Worm (Caenorhabditis elegans): ENCODE data around the gene Y81B9A.3.

Gene Y81B9A.3

DNA sequence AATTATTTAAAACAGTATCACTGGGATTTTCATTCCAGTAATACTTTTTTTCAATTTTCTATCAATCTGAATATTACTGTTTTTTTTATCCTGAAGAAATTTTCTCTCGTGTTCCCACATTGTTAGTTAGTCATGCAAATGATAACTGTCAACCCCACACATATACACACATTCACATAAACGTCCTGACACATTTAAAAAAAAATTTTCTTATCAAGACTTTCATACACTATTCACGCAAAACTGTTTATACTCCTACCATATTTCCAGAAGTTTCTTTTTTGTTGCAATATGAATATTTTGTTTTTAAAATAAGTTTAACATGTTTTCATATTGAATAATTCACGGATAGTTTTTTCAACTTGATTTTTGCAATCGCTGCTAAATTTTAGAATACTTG is 26.3 kb downstream of the Y81B9A.3 start:
- no peak for TF ChIP-seq lin-13 (GFP tag; optimal IDR thresholded peaks at IDR 0.05)
- peak; percentile 74 for TF ChIP-seq fos-1 (tag; optimal IDR thresholded peaks at IDR 0.05)
- no peak for TF ChIP-seq R02D3.7 (tag; optimal IDR thresholded peaks at IDR 0.05)
- no peak for TF ChIP-seq nhr-25 (tag; optimal IDR thresholded peaks at IDR 0.05)
- TF ChIP-seq blmp-1 (tag; optimal IDR thresholded peaks at IDR 0.05; ENCODE audit: insufficient read depth) = no peak
- no peak for TF ChIP-seq skn-1 (tag; optimal IDR thresholded peaks at IDR 0.05)

DNA sequence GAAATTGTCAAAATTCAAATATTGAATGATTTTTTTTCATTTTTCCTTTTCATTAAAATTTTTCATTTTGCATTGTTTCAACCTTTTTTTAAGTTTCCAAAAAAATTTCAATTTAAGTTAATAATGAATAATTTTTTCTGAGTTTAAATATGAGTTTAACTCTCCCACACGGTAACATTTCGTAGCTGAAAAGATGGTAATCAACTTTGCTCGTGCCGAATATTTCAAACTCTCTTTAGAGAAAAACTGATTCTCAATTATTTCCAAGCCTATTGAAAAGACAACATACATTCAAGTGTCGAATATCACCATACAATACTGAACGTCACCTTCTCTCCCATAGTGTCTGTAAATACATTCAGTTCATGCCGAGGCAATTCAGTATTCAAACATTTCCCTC is 26.7 kb downstream of the Y81B9A.3 start:
- TF ChIP-seq dmd-4 (tag; optimal IDR thresholded peaks at IDR 0.05) = no peak
- no peak for TF ChIP-seq lin-11 (tag; optimal IDR thresholded peaks at IDR 0.05)
- TF ChIP-seq mab-5 (tag; optimal IDR thresholded peaks at IDR 0.05) = no peak
- no peak for TF ChIP-seq ZK546.5 (tag; optimal IDR thresholded peaks at IDR 0.05)
- TF ChIP-seq ztf-11 (tag; optimal IDR thresholded peaks at IDR 0.05) = no peak
- TF ChIP-seq lin-39 (tag; optimal IDR thresholded peaks at IDR 0.05) = no peak
- no peak for TF ChIP-seq mbf-1 (tag; optimal IDR thresholded peaks at IDR 0.05)
- no peak for TF ChIP-seq nhr-237 (tag; optimal IDR thresholded peaks at IDR 0.05)
- no peak for TF ChIP-seq snpc-4 (tag; optimal IDR thresholded peaks at IDR 0.05)
- no peak for TF ChIP-seq sem-4 (tag; optimal IDR thresholded peaks at IDR 0.05)
- no peak for TF ChIP-seq lin-13 (GFP tag; optimal IDR thresholded peaks at IDR 0.05)
- no peak for TF ChIP-seq C34F6.9 (tag; optimal IDR thresholded peaks at IDR 0.05)
- TF ChIP-seq skn-1 (tag; optimal IDR thresholded peaks at IDR 0.05) = no peak
- TF ChIP-seq F13H6.1 (tag; optimal IDR thresholded peaks at IDR 0.05) = no peak

DNA sequence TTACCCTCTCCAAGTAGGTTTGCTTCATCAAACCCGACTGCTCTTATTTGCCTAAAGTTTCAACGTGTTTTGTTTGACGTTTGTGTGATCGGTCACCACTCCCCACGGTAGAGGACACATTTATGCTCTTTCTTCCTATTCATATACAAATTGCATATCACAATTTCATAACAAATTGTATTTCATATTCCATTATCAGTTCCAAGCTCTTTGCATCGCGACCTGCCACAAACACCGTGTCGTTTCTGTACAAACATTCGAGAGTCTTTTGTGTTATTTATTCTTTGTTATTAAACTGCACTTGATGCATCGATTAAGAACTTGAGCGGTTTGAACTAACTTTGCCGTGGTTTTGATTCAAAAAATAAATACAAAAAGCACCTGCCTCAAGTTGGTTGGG is 27.8 kb downstream of the Y81B9A.3 start:
- TF ChIP-seq F13H6.1 (tag; optimal IDR thresholded peaks at IDR 0.05) = peak; percentile 31
- no peak for TF ChIP-seq mab-5 (tag; optimal IDR thresholded peaks at IDR 0.05)
- TF ChIP-seq nhr-6 (tag; optimal IDR thresholded peaks at IDR 0.05) = no peak
- no peak for TF ChIP-seq nhr-21 (tag; optimal IDR thresholded peaks at IDR 0.05)
- TF ChIP-seq C34F6.9 (tag; optimal IDR thresholded peaks at IDR 0.05) = no peak
- TF ChIP-seq nhr-23 (tag; optimal IDR thresholded peaks at IDR 0.05) = no peak
- TF ChIP-seq ama-1 (optimal IDR thresholded peaks at IDR 0.05) = no peak
- TF ChIP-seq Y55F3AM.14 (GFP tag; optimal IDR thresholded peaks at IDR 0.05) = no peak
- TF ChIP-seq R02D3.7 (tag; optimal IDR thresholded peaks at IDR 0.05) = no peak
- no peak for TF ChIP-seq unc-39 (tag; optimal IDR thresholded peaks at IDR 0.05)
- no peak for TF ChIP-seq peb-1 (tag; optimal IDR thresholded peaks at IDR 0.05)
- no peak for TF ChIP-seq nhr-237 (tag; optimal IDR thresholded peaks at IDR 0.05)
- TF ChIP-seq lsy-2 (tag; optimal IDR thresholded peaks at IDR 0.05) = no peak
- TF ChIP-seq fos-1 (tag; optimal IDR thresholded peaks at IDR 0.05) = peak; percentile 63
- no peak for TF ChIP-seq zag-1 (tag; optimal IDR thresholded peaks at IDR 0.05)
- TF ChIP-seq nhr-12 (tag; optimal IDR thresholded peaks at IDR 0.05) = no peak
- TF ChIP-seq nhr-25 (tag; optimal IDR thresholded peaks at IDR 0.05) = no peak
- TF ChIP-seq nhr-129 (tag; optimal IDR thresholded peaks at IDR 0.05) = no peak
- TF ChIP-seq sma-9 (GFP tag; optimal IDR thresholded peaks at IDR 0.05) = peak; percentile 26
- TF ChIP-seq sma-9 (tag; optimal IDR thresholded peaks at IDR 0.05) = no peak
- no peak for TF ChIP-seq aly-2 (tag; optimal IDR thresholded peaks at IDR 0.05)
- TF ChIP-seq ceh-82 (tag; optimal IDR thresholded peaks at IDR 0.05) = no peak
- peak; percentile 23 for TF ChIP-seq gmeb-1 (tag; optimal IDR thresholded peaks at IDR 0.05)
- no peak for TF ChIP-seq snpc-4 (tag; optimal IDR thresholded peaks at IDR 0.05)

DNA sequence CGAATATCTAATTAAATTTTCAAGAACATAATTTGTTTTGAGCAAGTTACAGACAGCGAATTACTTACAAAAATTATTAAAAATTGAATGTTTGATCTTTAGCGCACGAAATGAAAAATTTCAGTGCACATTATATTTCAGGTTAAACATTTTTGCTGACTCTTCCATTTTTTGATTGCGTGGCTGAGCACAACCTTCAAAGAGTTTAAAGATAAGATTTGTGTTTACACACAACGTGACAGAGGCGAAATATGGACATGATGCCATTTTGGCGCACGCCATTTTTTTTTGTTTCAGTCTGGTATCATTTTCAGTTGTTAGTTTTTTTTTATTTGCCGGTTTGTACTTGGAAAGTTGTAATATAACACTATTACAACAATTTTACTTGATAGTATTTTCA is 30.4 kb downstream of the Y81B9A.3 start:
- no peak for TF ChIP-seq snpc-4 (tag; optimal IDR thresholded peaks at IDR 0.05)
- no peak for TF ChIP-seq unc-55 (GFP tag; optimal IDR thresholded peaks at IDR 0.05)
- peak; percentile 64 for TF ChIP-seq crh-2 (tag; optimal IDR thresholded peaks at IDR 0.05)
- TF ChIP-seq fos-1 (tag; optimal IDR thresholded peaks at IDR 0.05) = peak; percentile 91
- TF ChIP-seq sma-9 (GFP tag; optimal IDR thresholded peaks at IDR 0.05) = peak; percentile 38
- no peak for TF ChIP-seq sma-9 (tag; optimal IDR thresholded peaks at IDR 0.05)

DNA sequence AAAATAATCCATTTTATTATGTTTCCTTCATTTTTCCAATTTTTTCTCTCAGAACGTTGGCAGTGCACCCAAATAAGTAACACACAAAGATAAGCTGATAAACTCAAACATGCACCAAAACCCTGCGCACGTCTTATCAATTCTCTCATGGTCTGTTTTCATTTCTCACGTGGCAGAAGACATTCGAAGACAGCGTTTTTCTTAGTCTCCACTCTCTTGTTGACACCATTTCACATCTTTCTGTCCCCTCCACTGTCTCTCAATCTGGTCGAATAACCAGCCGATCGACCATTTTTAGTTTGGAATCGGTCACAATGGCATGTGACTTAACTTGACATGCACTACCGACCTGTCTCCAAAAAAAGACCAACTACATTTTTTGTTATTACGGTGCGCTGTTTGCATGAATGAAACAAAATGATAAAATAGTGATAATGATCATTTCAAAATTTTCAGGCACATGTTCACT is 31.7 kb downstream of the Y81B9A.3 start, which contains the start of gene C35B8.3:
Gene C35B8.3 (plus strand): TSS at position 51 of the 469 bp plus-strand sequence.
- no peak for TF ChIP-seq skn-1 (tag; optimal IDR thresholded peaks at IDR 0.05)
- TF ChIP-seq snpc-4 (tag; optimal IDR thresholded peaks at IDR 0.05) = no peak
- no peak for TF ChIP-seq ZK546.5 (tag; optimal IDR thresholded peaks at IDR 0.05)
- no peak for TF ChIP-seq mab-5 (tag; optimal IDR thresholded peaks at IDR 0.05)
- peak; percentile 56 for TF ChIP-seq gmeb-1 (tag; optimal IDR thresholded peaks at IDR 0.05)
- TF ChIP-seq Y55F3AM.14 (GFP tag; optimal IDR thresholded peaks at IDR 0.05) = peak; percentile 65
- TF ChIP-seq fos-1 (tag; optimal IDR thresholded peaks at IDR 0.05) = peak; percentile 61
- peak; percentile 47 for TF ChIP-seq nhr-6 (tag; optimal IDR thresholded peaks at IDR 0.05)
- no peak for TF ChIP-seq nhr-77 (tag; optimal IDR thresholded peaks at IDR 0.05)
- no peak for TF ChIP-seq lin-39 (tag; optimal IDR thresholded peaks at IDR 0.05)
- TF ChIP-seq elt-3 (tag; optimal IDR thresholded peaks at IDR 0.05) = no peak
- peak; percentile 67 for TF ChIP-seq nhr-21 (tag; optimal IDR thresholded peaks at IDR 0.05)
- no peak for TF ChIP-seq ceh-16 (tag; optimal IDR thresholded peaks at IDR 0.05)
- peak; percentile 7 for TF ChIP-seq F13H6.1 (tag; optimal IDR thresholded peaks at IDR 0.05)
- TF ChIP-seq crh-2 (tag; optimal IDR thresholded peaks at IDR 0.05) = peak; percentile 69
- TF ChIP-seq unc-55 (GFP tag; optimal IDR thresholded peaks at IDR 0.05) = no peak
- TF ChIP-seq sma-9 (GFP tag; optimal IDR thresholded peaks at IDR 0.05) = peak; percentile 78
- no peak for TF ChIP-seq sma-9 (tag; optimal IDR thresholded peaks at IDR 0.05)
- peak; percentile 51 for TF ChIP-seq blmp-1 (tag; optimal IDR thresholded peaks at IDR 0.05; ENCODE audit: insufficient read depth)
- peak in 1 of 2 experiments; percentile 61 for TF ChIP-seq mdl-1 (tag; optimal IDR thresholded peaks at IDR 0.05)
- TF ChIP-seq nhr-25 (tag; optimal IDR thresholded peaks at IDR 0.05) = peak; percentile 74
- TF ChIP-seq nhr-129 (tag; optimal IDR thresholded peaks at IDR 0.05) = peak; percentile 84
- peak; percentile 46 for TF ChIP-seq sma-3 (GFP tag; optimal IDR thresholded peaks at IDR 0.05)

All from whole organism, L2 larva.